Worm (Caenorhabditis elegans): Measurements from ENCODE around the gene acs-21.

Gene acs-21

ce11 chrV:3128803-3129202, 39.9 kb downstream of the acs-21 start, which contains the start of gene tat-6:
TSS of gene tat-6 (plus strand) at chrV:3129103.
- TF ChIP-seq T22C8.4 (GFP tag; IDR thresholded peaks at IDR 0.05) (no peak), flt-1 (GFP tag; IDR thresholded peaks at IDR 0.05) (no peak), med-1 (GFP tag; optimal IDR thresholded peaks at IDR 0.05; ENCODE audit: insufficient read depth) (no peak), ztf-29 (GFP tag; IDR thresholded peaks at IDR 0.05) (no peak), ztf-23 (GFP tag; IDR thresholded peaks at IDR 0.05) (no peak), tab-1 (GFP tag; IDR thresholded peaks at IDR 0.05) (no peak), cog-1 (tag; optimal IDR thresholded peaks at IDR 0.05) (no peak), ref-1 (GFP tag; conservative IDR thresholded peaks at IDR 0.05) (no peak), klf-2 (GFP tag; conservative IDR thresholded peaks at IDR 0.05) (no peak)

- TF ChIP-seq tab-1 (GFP tag; IDR thresholded peaks at IDR 0.05) (no peak), flt-1 (GFP tag; IDR thresholded peaks at IDR 0.05) (peak; percentile 48; the same call in 1 of the 2 replicates)
Measured at ce11 chrV:3132116-3132515, 43.2 kb downstream of the acs-21 start.

- TF ChIP-seq ztf-29 (GFP tag; IDR thresholded peaks at IDR 0.05) (no peak), tab-1 (GFP tag; IDR thresholded peaks at IDR 0.05) (no peak), cog-1 (tag; optimal IDR thresholded peaks at IDR 0.05) (no peak), klf-2 (GFP tag; conservative IDR thresholded peaks at IDR 0.05) (no peak), ref-1 (GFP tag; conservative IDR thresholded peaks at IDR 0.05) (no peak), flt-1 (GFP tag; IDR thresholded peaks at IDR 0.05) (no peak), T22C8.4 (GFP tag; IDR thresholded peaks at IDR 0.05) (no peak), ztf-23 (GFP tag; IDR thresholded peaks at IDR 0.05) (no peak), med-1 (GFP tag; optimal IDR thresholded peaks at IDR 0.05; ENCODE audit: insufficient read depth) (no peak)
Measured at ce11 chrV:3133293-3133755, 44.5 kb downstream of the acs-21 start, which contains the start of gene F02C9.2. TSS of gene F02C9.2 (plus strand) at chrV:3133705.

ce11 chrV:3138488-3138887, 49.6 kb downstream of the acs-21 start, which contains the start of the genes irld-3 and F02C9.1:
TSS of gene irld-3 (minus strand) at chrV:3138588.
TSS of gene F02C9.1 (plus strand) at chrV:3138703.
- TF ChIP-seq med-1 (GFP tag; optimal IDR thresholded peaks at IDR 0.05; ENCODE audit: insufficient read depth): no peak
- no peak for TF ChIP-seq cog-1 (tag; optimal IDR thresholded peaks at IDR 0.05)
- TF ChIP-seq ref-1 (GFP tag; conservative IDR thresholded peaks at IDR 0.05): no peak
- TF ChIP-seq ztf-29 (GFP tag; IDR thresholded peaks at IDR 0.05): no peak
- TF ChIP-seq klf-2 (GFP tag; conservative IDR thresholded peaks at IDR 0.05): no peak
- TF ChIP-seq T22C8.4 (GFP tag; IDR thresholded peaks at IDR 0.05): no peak
- TF ChIP-seq ztf-23 (GFP tag; IDR thresholded peaks at IDR 0.05): no peak
- no peak for TF ChIP-seq tab-1 (GFP tag; IDR thresholded peaks at IDR 0.05)
- no peak for TF ChIP-seq flt-1 (GFP tag; IDR thresholded peaks at IDR 0.05)

All from whole organism, midembryonic.